Worm (Caenorhabditis elegans) whole organism, mixed stage, embryonic: ENCODE data around the gene txt-6.

Source experiments
- M03D4.4 ChIP-seq: sonication (generic microtip); optimal IDR thresholded peaks from 2 replicates; lab custom pipeline; 2017; ENCODE audit warnings: mild to moderate bottlenecking, missing genetic modification characterization, missing compliant biosample characterization
- bed-3 ChIP-seq: fragments of 200-800 bp; sonication (Bioruptor generic); optimal IDR thresholded peaks from 3 replicates; lab custom pipeline; 2018; ENCODE audit warnings: mild to moderate bottlenecking, missing genetic modification characterization, moderate library complexity, missing compliant biosample characterization
- blmp-1 ChIP-seq: fragments of 150-350 bp; optimal IDR thresholded peaks from 2 replicates; lab custom pipeline; 2014; ENCODE audit warnings: missing biosample characterization, missing genetic modification characterization
- ceh-39 ChIP-seq: fragments of 150-350 bp; optimal IDR thresholded peaks from 2 replicates; lab custom pipeline; 2014; ENCODE audit warnings: missing biosample characterization, missing genetic modification characterization
- ceh-43 ChIP-seq: fragments of 200-800 bp; sonication (Bioruptor generic); optimal IDR thresholded peaks from 2 replicates; lab custom pipeline; 2018; ENCODE audit warnings: mild to moderate bottlenecking, missing genetic modification characterization, moderate library complexity, missing compliant biosample characterization
- ceh-83 ChIP-seq: fragments of 200-800 bp; sonication (Bioruptor generic); optimal IDR thresholded peaks from 2 replicates; lab custom pipeline; 2018; ENCODE audit warnings: mild to moderate bottlenecking, missing genetic modification characterization, missing compliant biosample characterization
- ces-1 ChIP-seq: fragments of 150-350 bp; optimal IDR thresholded peaks from 2 replicates; lab custom pipeline; 2014; ENCODE audit warnings: missing biosample characterization, missing genetic modification reagents, missing genetic modification characterization
- cnd-1 ChIP-seq: fragments of 200-800 bp; sonication (Bioruptor generic); optimal IDR thresholded peaks from 2 replicates; lab custom pipeline; 2018; ENCODE audit warnings: mild to moderate bottlenecking, missing genetic modification characterization, missing compliant biosample characterization
- drap-1 ChIP-seq: fragments of 200-800 bp; sonication (Bioruptor generic); optimal IDR thresholded peaks from 3 replicates; lab custom pipeline; 2018; ENCODE audit warnings: mild to moderate bottlenecking, missing genetic modification characterization, missing compliant biosample characterization
- elt-1 ChIP-seq: sonication (generic microtip); optimal IDR thresholded peaks from 2 replicates; lab custom pipeline; 2017; ENCODE audit warnings: missing genetic modification characterization, mild to moderate bottlenecking, missing compliant biosample characterization, antibody characterized with exemption, moderate library complexity, borderline replicate concordance; ENCODE audit not compliant: insufficient read depth
- elt-3 ChIP-seq: fragments of 150-350 bp; optimal IDR thresholded peaks from 2 replicates; lab custom pipeline; 2014; ENCODE audit warnings: missing biosample characterization, missing genetic modification characterization
- flh-1 ChIP-seq: fragments of 200-800 bp; sonication (Bioruptor generic); optimal IDR thresholded peaks from 2 replicates; lab custom pipeline; 2018; ENCODE audit warnings: mild to moderate bottlenecking, missing genetic modification characterization, moderate library complexity, missing compliant biosample characterization
- ham-2 ChIP-seq: fragments of 200-800 bp; sonication (Bioruptor generic); optimal IDR thresholded peaks from 2 replicates; lab custom pipeline; 2018; ENCODE audit warnings: mild to moderate bottlenecking, missing genetic modification characterization, missing compliant biosample characterization
- hlh-1 ChIP-seq: fragments of 150-350 bp; optimal IDR thresholded peaks from 2 replicates; lab custom pipeline; 2014; ENCODE audit warnings: missing biosample characterization, missing genetic modification reagents, missing genetic modification characterization
- lin-13 ChIP-seq: fragments of 150-350 bp; optimal IDR thresholded peaks from 2 replicates; lab custom pipeline; 2014; ENCODE audit warnings: missing biosample characterization, missing genetic modification characterization
- lin-32 ChIP-seq: fragments of 200-800 bp; sonication (Bioruptor generic); optimal IDR thresholded peaks from 2 replicates; lab custom pipeline; 2018; ENCODE audit warnings: mild to moderate bottlenecking, missing genetic modification characterization, missing compliant biosample characterization
- lsy-2 ChIP-seq: fragments of 150-350 bp; optimal IDR thresholded peaks from 2 replicates; lab custom pipeline; 2014; ENCODE audit warnings: missing biosample characterization, missing genetic modification characterization
- mep-1 ChIP-seq: fragments of 150-350 bp; optimal IDR thresholded peaks from 2 replicates; lab custom pipeline; 2017; ENCODE audit warnings: missing biosample characterization, missing genetic modification reagents, missing genetic modification characterization, inconsistent platforms
- nhr-12 ChIP-seq: fragments of 150-350 bp; optimal IDR thresholded peaks from 2 replicates; lab custom pipeline; 2014; ENCODE audit warnings: missing biosample characterization, missing genetic modification characterization
- nhr-237 ChIP-seq: fragments of 150-350 bp; optimal IDR thresholded peaks from 2 replicates; lab custom pipeline; 2014; ENCODE audit warnings: missing biosample characterization, missing genetic modification characterization
- nhr-28 ChIP-seq: fragments of 150-350 bp; optimal IDR thresholded peaks from 2 replicates; lab custom pipeline; 2014; ENCODE audit warnings: missing biosample characterization, missing genetic modification characterization
- nhr-76 ChIP-seq: sonication (generic microtip); optimal IDR thresholded peaks from 2 replicates; lab custom pipeline; 2017; ENCODE audit warnings: missing biosample characterization, missing genetic modification characterization
- pha-4 ChIP-seq: fragments of 150-350 bp; optimal IDR thresholded peaks from 2 replicates; lab custom pipeline; 2018; ENCODE audit warnings: missing biosample characterization, missing genetic modification reagents, missing genetic modification characterization
- sem-2 ChIP-seq: fragments of 200-800 bp; sonication (Bioruptor generic); optimal IDR thresholded peaks from 2 replicates; lab custom pipeline; 2018; ENCODE audit warnings: mild to moderate bottlenecking, missing genetic modification characterization, missing compliant biosample characterization
- snpc-4 ChIP-seq: fragments of 150-350 bp; optimal IDR thresholded peaks from 2 replicates; lab custom pipeline; 2014; ENCODE audit warnings: missing biosample characterization, missing genetic modification characterization
- sptf-1 ChIP-seq: sonication (generic microtip); optimal IDR thresholded peaks from 2 replicates; lab custom pipeline; 2017; ENCODE audit warnings: mild to moderate bottlenecking, missing genetic modification characterization, moderate library complexity, missing compliant biosample characterization
- tbx-8 ChIP-seq: fragments of 200-800 bp; sonication (Bioruptor generic); optimal IDR thresholded peaks from 2 replicates; lab custom pipeline; 2018; ENCODE audit warnings: mild to moderate bottlenecking, missing genetic modification characterization, moderate library complexity, missing compliant biosample characterization
- unc-120 ChIP-seq: sonication (generic microtip); optimal IDR thresholded peaks from 2 replicates; lab custom pipeline; 2017; ENCODE audit warnings: missing genetic modification characterization, missing compliant biosample characterization; ENCODE audit not compliant: poor library complexity, severe bottlenecking
- unc-39 ChIP-seq: fragments of 150-350 bp; optimal IDR thresholded peaks from 2 replicates; lab custom pipeline; 2014; ENCODE audit warnings: missing biosample characterization, missing genetic modification characterization
- zip-8 ChIP-seq: fragments of 150-350 bp; optimal IDR thresholded peaks from 2 replicates; lab custom pipeline; 2014; ENCODE audit warnings: missing biosample characterization, missing genetic modification characterization
- ztf-11 ChIP-seq: fragments of 150-350 bp; optimal IDR thresholded peaks from 2 replicates; lab custom pipeline; 2014; ENCODE audit warnings: missing biosample characterization, missing genetic modification characterization

The txt-6 gene

DNA sequence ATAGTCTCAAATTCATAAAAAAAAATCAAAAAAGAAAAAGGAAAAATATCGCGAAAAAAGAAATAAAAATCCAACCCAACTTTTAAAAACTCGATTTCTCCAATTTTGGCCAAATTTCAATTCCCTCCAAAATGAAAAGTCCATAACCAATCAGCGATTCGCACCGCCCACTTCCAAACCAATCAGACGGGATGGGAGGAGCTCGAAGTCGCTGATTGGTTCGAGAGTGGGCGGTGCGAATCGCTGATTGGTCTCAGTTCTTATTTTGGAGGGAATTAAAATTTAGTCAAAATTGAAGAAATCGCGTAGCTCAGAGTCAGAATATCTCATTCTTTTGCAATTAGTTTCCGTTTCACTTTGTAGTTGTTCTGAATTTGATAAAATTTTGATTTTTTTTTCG, 16.8 kb upstream of the txt-6 start:
- no peak for TF ChIP-seq hlh-1 (tag; lab: Kevin White, UChicago)
- TF ChIP-seq tbx-8 (GFP tag; lab: Kevin White, UChicago), result no peak
- no peak for TF ChIP-seq elt-1
- TF ChIP-seq M03D4.4 (tag; lab: Kevin White, UChicago), result no peak
- no peak for TF ChIP-seq sem-2 (GFP tag; lab: Kevin White, UChicago)
- no peak for TF ChIP-seq zip-8
- TF ChIP-seq lsy-2, result no peak
- TF ChIP-seq ceh-43 (GFP tag; lab: Kevin White, UChicago), result no peak
- no peak for TF ChIP-seq sptf-1 (tag; lab: Kevin White, UChicago)
- TF ChIP-seq flh-1 (GFP tag; lab: Kevin White, UChicago), result no peak
- no peak for TF ChIP-seq unc-39
- no peak for TF ChIP-seq nhr-237 (tag; lab: Kevin White, UChicago)
- no peak for TF ChIP-seq nhr-12 (tag; lab: Kevin White, UChicago)
- no peak for TF ChIP-seq ceh-39 (tag; lab: Kevin White, UChicago)

DNA sequence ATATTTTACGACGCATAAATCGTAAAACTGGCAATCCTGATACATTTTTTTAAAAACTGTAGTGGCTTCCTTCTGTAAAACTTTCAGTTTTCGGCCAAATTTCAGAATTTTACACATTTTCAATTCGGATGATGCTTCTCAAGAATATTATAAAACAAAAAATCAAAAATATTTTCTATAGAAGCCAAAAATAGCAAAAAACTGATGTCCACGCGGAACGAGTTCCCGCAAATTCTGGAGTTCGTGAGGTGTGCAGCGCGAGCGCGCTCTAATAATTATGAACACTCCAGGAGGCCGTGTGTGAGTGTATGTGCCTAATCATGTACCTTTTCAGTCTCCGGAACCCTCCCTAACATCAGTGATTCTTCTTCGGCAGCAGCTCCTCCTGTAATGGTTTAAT, 10.5 kb upstream of the txt-6 start, which contains the start of gene sumv-2:
TSS of gene sumv-2 (plus strand) at position 301 of the 400 bp plus-strand sequence.
- no peak for TF ChIP-seq lin-32 (GFP tag; lab: Kevin White, UChicago)
- TF ChIP-seq flh-1 (GFP tag; lab: Kevin White, UChicago), result no peak
- no peak for TF ChIP-seq drap-1 (GFP tag; lab: Kevin White, UChicago)
- no peak for TF ChIP-seq ztf-11 (tag; lab: Kevin White, UChicago)
- no peak for TF ChIP-seq tbx-8 (GFP tag; lab: Kevin White, UChicago)
- no peak for TF ChIP-seq nhr-28 (tag; lab: Kevin White, UChicago)
- no peak for TF ChIP-seq ceh-83
- TF ChIP-seq snpc-4 (tag; lab: Kevin White, UChicago), result no peak
- no peak for TF ChIP-seq nhr-12 (tag; lab: Kevin White, UChicago)
- no peak for TF ChIP-seq nhr-76 (tag; lab: Kevin White, UChicago)

DNA sequence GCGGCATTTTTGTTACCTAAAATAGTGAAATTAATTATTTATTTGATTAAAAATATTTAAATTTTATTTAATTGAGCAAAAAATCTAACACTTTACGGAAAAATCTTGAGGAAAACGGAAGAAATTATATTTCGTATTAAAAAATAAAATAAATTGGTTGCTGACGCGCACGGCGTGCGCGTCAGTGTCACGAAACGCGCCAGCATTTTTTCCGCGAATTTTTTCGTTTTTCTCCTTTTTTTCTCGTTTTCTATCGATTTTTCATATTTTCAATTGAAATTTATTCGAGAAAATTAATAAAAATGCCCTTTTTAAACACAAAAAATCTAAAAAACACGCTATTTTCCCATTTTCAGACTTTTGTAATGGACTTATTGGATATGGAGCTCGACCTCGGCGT, 9.1 kb upstream of the txt-6 start, which contains the start of the genes Y61A9LA.10 and F54D11.4:
TSS of gene Y61A9LA.10 (minus strand) at position 16 of the 400 bp plus-strand sequence.
TSS of gene F54D11.4 (plus strand) at position 350 of the 400 bp plus-strand sequence.
- TF ChIP-seq bed-3 (GFP tag; lab: Kevin White, UChicago) (peak; percentile 4), ceh-43 (GFP tag; lab: Kevin White, UChicago) (peak; percentile 22), ces-1 (GFP tag; lab: Kevin White, UChicago) (peak; percentile 65), elt-3 (no peak), M03D4.4 (tag; lab: Kevin White, UChicago) (peak; percentile 42), mep-1 (tag; lab: Kevin White, UChicago) (peak; percentile 75), drap-1 (GFP tag; lab: Kevin White, UChicago) (no peak), ceh-39 (tag; lab: Kevin White, UChicago) (peak; percentile 13), nhr-237 (tag; lab: Kevin White, UChicago) (peak; percentile 14), lsy-2 (peak; percentile 20), sptf-1 (tag; lab: Kevin White, UChicago) (peak; percentile 64)

DNA sequence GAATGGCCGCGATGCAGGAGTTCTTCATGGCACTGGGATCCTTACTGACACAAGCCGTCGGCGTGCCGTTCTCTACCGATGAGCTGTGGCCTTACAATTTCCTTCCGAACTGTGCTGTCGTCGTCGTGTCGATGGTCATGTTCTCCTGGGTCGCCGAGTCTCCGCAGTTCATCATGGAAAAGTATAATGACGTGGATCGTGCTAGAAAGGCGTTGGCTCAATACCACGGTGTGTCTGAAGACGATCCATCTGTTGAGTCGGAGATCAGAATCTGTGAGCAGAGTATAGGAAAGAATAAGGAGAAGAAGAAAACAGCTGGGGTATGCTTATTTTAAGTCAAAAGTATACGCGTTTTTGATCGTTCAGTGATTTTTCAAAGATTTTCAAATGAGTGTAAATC, 7.5 kb downstream of the txt-6 start:
- TF ChIP-seq nhr-12 (tag; lab: Kevin White, UChicago) (no peak), ham-2 (GFP tag; lab: Kevin White, UChicago) (no peak), M03D4.4 (tag; lab: Kevin White, UChicago) (no peak), ces-1 (GFP tag; lab: Kevin White, UChicago) (no peak)

DNA sequence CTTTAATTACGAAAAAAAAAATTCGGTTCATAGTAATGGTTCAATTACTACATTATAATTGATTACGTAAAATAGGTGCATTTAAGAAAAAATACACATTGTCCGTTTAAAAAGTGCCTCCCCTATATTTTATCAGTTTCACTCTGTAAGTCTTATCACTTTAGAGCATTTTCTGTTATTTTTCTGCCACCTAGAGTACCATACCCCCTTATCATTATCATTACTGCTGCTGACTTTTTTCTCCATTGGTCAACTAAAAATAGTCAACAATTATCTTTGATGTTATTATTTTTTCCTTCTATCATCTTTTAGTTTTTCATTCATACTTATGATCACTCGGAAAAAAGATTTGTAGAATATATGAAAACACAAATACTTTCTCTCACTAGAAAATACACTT, 8.2 kb downstream of the txt-6 start:
- TF ChIP-seq nhr-12 (tag; lab: Kevin White, UChicago) (no peak), M03D4.4 (tag; lab: Kevin White, UChicago) (no peak), lin-32 (GFP tag; lab: Kevin White, UChicago) (no peak), lin-13 (tag; lab: Kevin White, UChicago) (no peak), pha-4 (tag; lab: Kevin White, UChicago) (no peak), zip-8 (no peak), drap-1 (GFP tag; lab: Kevin White, UChicago) (no peak), sptf-1 (tag; lab: Kevin White, UChicago) (no peak), ces-1 (GFP tag; lab: Kevin White, UChicago) (no peak), unc-120 (tag; lab: Kevin White, UChicago) (no peak), tbx-8 (GFP tag; lab: Kevin White, UChicago) (no peak), snpc-4 (tag; lab: Kevin White, UChicago) (no peak), cnd-1 (tag; lab: Kevin White, UChicago) (no peak), blmp-1 (tag; lab: Kevin White, UChicago) (no peak), ceh-43 (GFP tag; lab: Kevin White, UChicago) (no peak)
- TF ChIP-seq, all 35 proteins: peak for 0
